Fruit fly (Drosophila melanogaster): ENCODE data around the gene CG34267.

CG34267 gene

DNA sequence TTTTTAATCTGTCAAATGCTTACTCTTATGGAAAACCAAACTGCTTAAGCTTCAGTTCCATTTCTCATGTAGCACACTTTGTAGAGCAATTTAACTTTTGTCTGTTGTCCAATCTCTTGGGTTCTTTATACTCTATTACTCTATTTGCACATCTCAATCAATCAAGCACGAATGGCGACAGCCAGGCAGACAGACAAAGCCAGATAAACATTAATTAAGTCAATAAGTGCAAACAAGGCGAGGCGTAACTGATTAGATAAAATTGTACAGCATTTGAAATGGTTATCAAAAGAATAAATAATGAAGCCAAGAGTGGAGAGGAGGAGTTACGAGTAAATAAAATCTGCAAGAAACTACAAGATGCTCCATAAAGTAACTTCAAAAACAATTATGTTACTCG lies 16.4 kb downstream of the CG34267 start:
- no peak for TF ChIP-seq CG12768 (GFP tag; optimal IDR thresholded peaks at IDR 0.05)
- TF ChIP-seq CG5204 (GFP tag; optimal IDR thresholded peaks at IDR 0.05) = no peak
- TF ChIP-seq cic (GFP tag; optimal IDR thresholded peaks at IDR 0.05) = no peak
- no peak for TF ChIP-seq CG11617 (GFP tag; optimal IDR thresholded peaks at IDR 0.05)
- no peak for TF ChIP-seq Mnt (GFP tag; optimal IDR thresholded peaks at IDR 0.05)

DNA sequence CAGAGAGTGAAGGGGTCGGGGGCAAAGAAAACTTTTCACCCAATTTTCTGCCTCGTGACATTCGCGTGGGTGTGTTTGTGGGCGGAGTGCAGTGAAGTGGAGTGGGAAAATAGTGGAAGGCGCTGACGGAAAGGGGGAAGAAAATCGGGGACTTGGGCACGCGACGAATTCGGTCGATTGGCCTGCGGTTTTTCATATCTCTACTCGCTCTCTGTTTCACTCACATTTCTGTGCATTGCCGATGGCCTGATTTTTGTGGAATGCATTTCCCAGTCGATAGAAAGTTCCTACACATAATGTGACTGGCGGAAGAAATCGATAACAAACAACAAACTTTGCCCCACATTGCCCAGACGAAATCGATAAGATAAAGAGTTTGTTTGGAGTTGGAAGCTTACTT lies 27.2 kb downstream of the CG34267 start:
- TF ChIP-seq ovo (GFP tag; optimal IDR thresholded peaks at IDR 0.05) (no peak), tj (GFP tag; optimal IDR thresholded peaks at IDR 0.05) (no peak), Hr96 (GFP tag; optimal IDR thresholded peaks at IDR 0.05) (no peak), Clk (GFP tag; optimal IDR thresholded peaks at IDR 0.05) (no peak), CG11617 (GFP tag; optimal IDR thresholded peaks at IDR 0.05) (no peak), toe (GFP tag; optimal IDR thresholded peaks at IDR 0.05) (no peak), CG1620 (GFP tag; optimal IDR thresholded peaks at IDR 0.05) (no peak)

DNA sequence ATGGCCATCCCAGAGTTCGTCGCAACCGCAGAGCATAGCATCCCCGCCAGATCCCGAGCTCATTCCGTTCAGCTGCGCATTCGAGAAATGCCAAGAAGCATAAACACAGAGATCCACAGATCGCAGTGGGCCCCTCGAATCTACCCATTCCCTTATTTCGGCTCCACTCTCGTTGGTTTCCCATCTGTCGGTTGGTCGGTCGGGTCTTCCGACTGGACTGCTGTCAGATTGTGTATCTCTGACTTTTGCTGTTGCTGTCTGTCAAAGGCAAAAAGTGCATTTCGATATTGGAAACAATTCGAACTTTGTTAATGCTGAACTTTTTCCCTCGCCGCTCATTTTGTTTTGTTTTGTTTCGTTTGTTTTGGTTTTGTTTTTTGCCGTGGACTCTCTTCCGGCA lies 29.1 kb downstream of the CG34267 start:
- TF ChIP-seq CG1620 (GFP tag; optimal IDR thresholded peaks at IDR 0.05) (no peak), CG14711 (tag; optimal IDR thresholded peaks at IDR 0.05) (no peak), ovo (GFP tag; optimal IDR thresholded peaks at IDR 0.05) (no peak), Clk (GFP tag; optimal IDR thresholded peaks at IDR 0.05) (no peak), cnc (optimal IDR thresholded peaks at IDR 0.05) (no peak)

DNA sequence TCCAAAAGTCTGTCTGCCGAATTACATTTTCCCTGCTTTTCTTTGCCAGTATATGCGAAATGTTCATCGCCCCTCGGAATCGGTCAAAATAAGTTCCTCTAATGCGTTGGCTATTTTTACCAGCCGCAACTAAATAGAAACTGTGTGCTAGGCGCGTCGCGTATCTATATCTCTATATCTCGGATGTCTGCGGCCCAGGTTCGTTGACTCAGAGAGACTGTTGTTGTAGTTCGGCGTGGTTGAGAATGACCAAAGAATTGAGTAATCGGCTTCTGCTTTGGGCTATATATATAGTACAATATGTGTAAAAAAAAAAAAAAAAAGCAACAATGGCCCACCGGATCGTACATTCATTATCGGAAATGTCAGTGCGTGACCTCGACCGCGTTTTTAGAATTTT lies 34.8 kb downstream of the CG34267 start:
- TF ChIP-seq ovo (GFP tag; optimal IDR thresholded peaks at IDR 0.05) (no peak), CG5204 (GFP tag; optimal IDR thresholded peaks at IDR 0.05) (no peak), CG1620 (GFP tag; optimal IDR thresholded peaks at IDR 0.05) (no peak)

DNA sequence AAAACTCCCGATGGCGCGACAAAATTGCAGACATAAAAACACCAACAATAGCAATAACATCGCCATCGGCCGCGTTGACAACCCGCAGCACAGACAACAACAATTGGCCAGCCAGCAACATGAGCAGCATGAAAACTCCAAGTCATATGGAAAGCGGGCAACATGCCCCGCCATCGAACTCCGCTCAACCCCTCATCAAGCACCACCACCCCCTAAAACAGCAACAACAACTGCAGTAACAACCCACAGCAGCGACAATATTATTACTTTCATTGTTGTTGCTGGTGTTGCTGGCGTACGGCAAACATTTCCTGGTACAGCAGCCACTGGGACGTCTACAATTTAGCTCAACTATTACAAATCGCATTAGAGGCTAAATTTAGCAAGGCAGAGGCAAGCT lies 42.9 kb downstream of the CG34267 start:
- TF ChIP-seq Clk (GFP tag; optimal IDR thresholded peaks at IDR 0.05) (no peak), CG12768 (GFP tag; optimal IDR thresholded peaks at IDR 0.05) (no peak), Crg-1 (GFP tag; optimal IDR thresholded peaks at IDR 0.05) (no peak), Mnt (GFP tag; optimal IDR thresholded peaks at IDR 0.05) (no peak), CG1620 (GFP tag; optimal IDR thresholded peaks at IDR 0.05) (no peak), CG14711 (tag; optimal IDR thresholded peaks at IDR 0.05) (no peak), tj (GFP tag; optimal IDR thresholded peaks at IDR 0.05) (no peak), cic (GFP tag; optimal IDR thresholded peaks at IDR 0.05) (no peak)

DNA sequence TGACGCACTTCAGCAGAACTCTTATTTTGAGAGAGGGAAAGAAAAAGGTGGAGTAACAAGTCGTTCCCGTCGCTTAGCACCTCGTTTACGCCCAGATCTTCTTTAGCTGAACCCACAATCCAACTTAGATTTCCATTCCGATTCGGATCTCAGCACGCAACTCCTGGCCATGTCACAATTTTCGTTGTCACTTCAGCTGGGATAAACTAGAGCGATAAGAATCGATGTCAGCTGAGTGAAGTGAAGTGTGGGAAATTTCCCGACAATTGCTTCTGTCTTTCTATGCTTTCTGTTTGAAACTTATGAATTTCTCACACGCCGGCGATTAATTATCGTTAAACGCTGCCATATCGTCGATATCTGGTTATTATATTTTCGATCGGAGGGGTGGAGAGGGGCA lies 43.9 kb downstream of the CG34267 start:
- no peak for TF ChIP-seq CG7101 (tag; optimal IDR thresholded peaks at IDR 0.05)
- no peak for TF ChIP-seq CG1620 (GFP tag; optimal IDR thresholded peaks at IDR 0.05)
- no peak for TF ChIP-seq CG14711 (tag; optimal IDR thresholded peaks at IDR 0.05)
- TF ChIP-seq Hr96 (GFP tag; optimal IDR thresholded peaks at IDR 0.05) = no peak
- TF ChIP-seq ovo (GFP tag; optimal IDR thresholded peaks at IDR 0.05) = no peak
- no peak for TF ChIP-seq CG33017 (tag; optimal IDR thresholded peaks at IDR 0.05)
- no peak for TF ChIP-seq kay (GFP tag; ENCODE audit: borderline replicate concordance)
- no peak for TF ChIP-seq CG12768 (GFP tag; optimal IDR thresholded peaks at IDR 0.05)
- TF ChIP-seq toe (GFP tag; optimal IDR thresholded peaks at IDR 0.05) = no peak

DNA sequence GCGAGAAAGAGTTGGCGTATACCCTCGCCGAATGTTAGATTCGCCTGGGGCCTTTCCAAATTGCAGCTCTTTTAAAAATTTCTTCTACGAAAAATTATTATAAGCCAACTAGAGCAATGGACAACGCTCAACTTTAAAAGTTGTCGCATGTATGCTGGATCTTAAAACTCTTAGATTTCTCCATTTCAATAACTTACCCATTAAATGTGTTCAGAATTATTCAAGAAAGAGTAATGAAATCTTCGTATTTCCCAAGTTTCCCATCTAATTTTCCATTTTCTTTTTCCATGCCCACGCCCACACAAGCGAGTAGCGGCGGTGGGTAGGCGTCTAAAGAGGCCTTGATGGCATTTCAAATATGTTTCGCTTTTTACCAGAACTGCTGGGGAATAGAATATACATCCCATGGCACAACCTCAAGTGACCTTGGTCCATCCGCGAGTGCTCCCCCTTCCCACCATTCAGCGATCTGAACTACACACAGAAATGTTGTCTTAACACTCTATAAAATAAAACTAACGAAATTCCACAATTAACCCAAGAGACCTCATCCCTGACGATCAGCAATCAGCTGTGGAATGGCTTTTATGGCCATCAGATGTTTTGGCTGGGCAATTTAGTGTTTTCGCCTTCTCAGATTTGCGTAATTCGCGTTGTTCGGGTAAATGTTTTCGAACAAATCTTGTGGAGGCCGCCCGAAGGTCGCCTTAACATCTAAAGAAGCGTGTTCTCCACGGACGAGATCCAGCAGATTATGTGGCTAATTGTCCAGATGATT lies 45.3 kb downstream of the CG34267 start:
- peak; percentile 75 for TF ChIP-seq kay (GFP tag; ENCODE audit: borderline replicate concordance)
- TF ChIP-seq CG12768 (GFP tag; optimal IDR thresholded peaks at IDR 0.05) = no peak

Measured in whole organism, adult.